Worm (Caenorhabditis elegans): ENCODE measurements around the gene C27D8.1.
A peak's percentile ranks its signal among the peaks of the same experiment; 100 is the strongest.

Gene C27D8.1

DNA sequence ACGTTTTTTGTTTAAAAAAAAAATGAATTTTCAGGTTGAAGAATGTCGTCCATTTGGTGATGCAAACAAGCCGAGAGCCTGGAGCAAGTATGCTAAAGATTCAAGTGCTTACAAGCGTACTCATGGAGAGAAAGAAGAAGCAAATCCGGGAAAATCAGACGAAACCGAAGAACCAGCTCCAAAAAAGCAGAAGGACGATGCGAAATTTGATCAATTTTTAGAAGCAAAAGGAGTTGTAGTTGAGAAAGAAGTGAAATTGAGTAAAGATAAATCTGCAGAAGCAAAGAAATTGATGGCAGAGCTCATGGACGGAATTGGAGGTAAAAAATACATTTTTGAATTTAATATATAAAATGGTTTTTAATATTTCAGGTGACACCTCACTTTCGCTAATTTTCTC lies 7.6 kb downstream of the C27D8.1 start:
- TF ChIP-seq egl-5 (tag; optimal IDR thresholded peaks at IDR 0.05) (no peak), lsy-12 (tag; optimal IDR thresholded peaks at IDR 0.05) (no peak), mml-1 (tag; optimal IDR thresholded peaks at IDR 0.05) (no peak), jun-1 (tag; optimal IDR thresholded peaks at IDR 0.05) (no peak), elt-2 (tag; optimal IDR thresholded peaks at IDR 0.05) (no peak), unc-62 (GFP tag; optimal IDR thresholded peaks at IDR 0.05) (no peak), nhr-67 (tag; optimal IDR thresholded peaks at IDR 0.05) (no peak), nfya-1 (tag; optimal IDR thresholded peaks at IDR 0.05; ENCODE audit: insufficient read depth) (no peak), egl-27 (tag; optimal IDR thresholded peaks at IDR 0.05) (no peak)

DNA sequence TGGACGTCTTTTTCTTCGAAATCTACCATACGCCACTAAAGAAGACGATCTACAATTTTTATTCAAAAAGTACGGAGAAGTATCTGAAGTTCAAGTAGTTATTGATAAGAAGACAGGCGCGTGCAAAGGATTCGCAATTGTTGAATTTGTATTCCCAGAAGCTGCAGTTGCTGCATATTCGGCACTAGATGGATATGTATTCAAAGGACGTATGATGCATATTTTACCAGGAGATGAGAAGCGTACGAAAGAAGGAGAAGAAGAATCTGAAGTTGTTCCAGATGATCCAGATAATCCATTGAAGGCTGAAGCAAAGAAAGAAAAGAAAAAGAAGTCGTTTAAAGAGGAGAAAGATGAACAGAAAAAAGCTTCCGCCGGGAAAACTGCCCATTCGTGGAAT lies 8.3 kb downstream of the C27D8.1 start:
- TF ChIP-seq mdl-1 (tag; optimal IDR thresholded peaks at IDR 0.05) (no peak), nhr-28 (tag; optimal IDR thresholded peaks at IDR 0.05) (no peak), skn-1 (tag; optimal IDR thresholded peaks at IDR 0.05) (no peak), jun-1 (tag; optimal IDR thresholded peaks at IDR 0.05) (no peak), mml-1 (tag; optimal IDR thresholded peaks at IDR 0.05) (no peak), unc-39 (tag; optimal IDR thresholded peaks at IDR 0.05) (no peak), elt-2 (tag; optimal IDR thresholded peaks at IDR 0.05) (no peak), nhr-67 (tag; optimal IDR thresholded peaks at IDR 0.05) (no peak), pqm-1 (tag; optimal IDR thresholded peaks at IDR 0.05) (no peak), egl-5 (tag; optimal IDR thresholded peaks at IDR 0.05) (no peak), nhr-43 (tag; optimal IDR thresholded peaks at IDR 0.05; ENCODE audit: poor library complexity, severe bottlenecking) (no peak), nhr-23 (tag; optimal IDR thresholded peaks at IDR 0.05) (no peak)

DNA sequence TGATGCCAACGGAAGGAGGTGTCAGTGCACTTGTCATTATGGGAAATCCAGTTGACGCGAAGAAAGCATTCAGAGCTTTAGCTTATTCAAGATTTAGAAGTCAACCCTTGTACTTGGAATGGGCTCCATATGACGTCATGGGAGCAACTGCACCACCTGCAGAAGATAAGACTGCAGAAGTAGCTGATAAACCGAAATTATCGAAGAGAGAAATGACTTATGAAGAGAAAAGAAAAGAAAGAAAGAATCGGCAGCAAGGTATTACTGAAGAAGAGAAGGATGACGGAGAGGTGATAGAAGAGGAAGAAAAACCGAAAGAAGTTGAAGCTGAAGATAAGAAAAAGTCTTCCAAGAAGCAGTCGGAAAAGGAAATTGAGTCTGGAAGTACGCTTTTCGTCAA lies 10.5 kb downstream of the C27D8.1 start:
- no peak for TF ChIP-seq nhr-12 (tag; optimal IDR thresholded peaks at IDR 0.05)
- peak; percentile 13 for TF ChIP-seq pqm-1 (tag; optimal IDR thresholded peaks at IDR 0.05)
- TF ChIP-seq sea-2 (GFP tag; optimal IDR thresholded peaks at IDR 0.05): no peak
- no peak for TF ChIP-seq fkh-2 (tag; optimal IDR thresholded peaks at IDR 0.05)
- no peak for TF ChIP-seq nhr-25 (tag; optimal IDR thresholded peaks at IDR 0.05)
- TF ChIP-seq elt-2 (tag; optimal IDR thresholded peaks at IDR 0.05): peak; percentile 70
- TF ChIP-seq mdl-1 (tag; optimal IDR thresholded peaks at IDR 0.05): no peak
- TF ChIP-seq lin-15B (tag; optimal IDR thresholded peaks at IDR 0.05): no peak
- TF ChIP-seq ztf-11 (tag; optimal IDR thresholded peaks at IDR 0.05): no peak
- no peak for TF ChIP-seq ceh-16 (tag; optimal IDR thresholded peaks at IDR 0.05)
- no peak for TF ChIP-seq skn-1 (tag; optimal IDR thresholded peaks at IDR 0.05)

DNA sequence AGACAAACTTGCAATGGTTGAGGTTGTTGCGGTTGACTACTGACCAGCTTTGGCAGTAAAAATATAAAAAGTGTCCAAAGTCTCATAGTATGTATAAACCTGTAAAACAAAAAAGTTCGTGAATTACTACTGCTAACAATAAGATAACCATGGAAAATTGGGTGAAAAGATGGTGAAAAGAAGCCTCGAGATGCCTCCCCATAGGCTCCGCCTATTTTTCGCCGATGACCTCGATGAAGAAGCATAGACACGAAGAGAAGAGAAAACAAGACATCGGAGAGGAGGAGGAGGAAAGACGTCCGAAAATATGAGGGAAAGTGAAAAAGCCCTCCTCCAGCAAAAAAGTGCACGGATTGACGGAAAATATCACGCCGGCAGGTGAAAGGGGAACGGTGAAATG lies 23.8 kb downstream of the C27D8.1 start, which contains the start of gene T23F6.5:
TSS of gene T23F6.5 (minus strand) at position 101 of the 400 bp plus-strand sequence.
- no peak for TF ChIP-seq lsy-12 (tag; optimal IDR thresholded peaks at IDR 0.05)
- TF ChIP-seq unc-39 (tag; optimal IDR thresholded peaks at IDR 0.05): no peak
- TF ChIP-seq ceh-82 (tag; optimal IDR thresholded peaks at IDR 0.05): no peak
- TF ChIP-seq mdl-1 (tag; optimal IDR thresholded peaks at IDR 0.05): no peak
- no peak for TF ChIP-seq nhr-28 (tag; optimal IDR thresholded peaks at IDR 0.05)
- TF ChIP-seq unc-62 (GFP tag; optimal IDR thresholded peaks at IDR 0.05): no peak
- no peak for TF ChIP-seq elt-1 (tag; optimal IDR thresholded peaks at IDR 0.05)
- no peak for TF ChIP-seq egl-27 (tag; optimal IDR thresholded peaks at IDR 0.05)
- no peak for TF ChIP-seq nhr-67 (tag; optimal IDR thresholded peaks at IDR 0.05)
- no peak for TF ChIP-seq elt-3 (tag; optimal IDR thresholded peaks at IDR 0.05)
- TF ChIP-seq fkh-10 (GFP tag; optimal IDR thresholded peaks at IDR 0.05): no peak
- TF ChIP-seq lin-39 (tag; optimal IDR thresholded peaks at IDR 0.05): no peak
- TF ChIP-seq ama-1 (optimal IDR thresholded peaks at IDR 0.05): no peak
- TF ChIP-seq eor-1 (tag; optimal IDR thresholded peaks at IDR 0.05): no peak
- TF ChIP-seq nhr-11 (tag; optimal IDR thresholded peaks at IDR 0.05): no peak
- TF ChIP-seq snpc-4 (tag; optimal IDR thresholded peaks at IDR 0.05): no peak
- TF ChIP-seq nhr-25 (tag; optimal IDR thresholded peaks at IDR 0.05): no peak
- TF ChIP-seq ceh-9 (tag; optimal IDR thresholded peaks at IDR 0.05): no peak

DNA sequence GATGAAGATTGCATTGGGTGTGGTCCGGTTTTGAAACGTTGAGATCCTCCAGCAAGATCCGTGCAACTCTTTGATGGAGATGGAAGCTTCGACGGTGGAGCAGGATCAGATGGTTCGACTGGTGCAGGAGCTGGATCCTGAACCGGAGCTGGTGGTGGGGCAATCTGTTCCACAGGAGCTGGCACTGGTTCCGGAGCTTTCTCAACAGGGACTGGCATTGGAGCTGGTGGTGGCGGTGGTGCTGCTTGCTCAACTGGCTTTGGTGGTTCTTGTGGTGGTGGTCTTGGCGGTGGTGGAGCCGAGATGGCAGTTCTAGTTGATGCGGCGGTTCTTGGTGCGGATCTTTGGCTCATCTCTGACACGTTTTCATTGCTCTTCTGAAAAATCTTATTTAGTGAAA lies 26.0 kb downstream of the C27D8.1 start:
- no peak for TF ChIP-seq nhr-67 (tag; optimal IDR thresholded peaks at IDR 0.05)
- TF ChIP-seq fos-1 (tag; optimal IDR thresholded peaks at IDR 0.05): no peak
- no peak for TF ChIP-seq snpc-4 (tag; optimal IDR thresholded peaks at IDR 0.05)
